Fruit fly (Drosophila melanogaster) whole organism, embryonic: ENCODE data around the gene CG13978.

ENCODE experiments used
- ATbp ChIP-seq: fragments of 200-800 bp; sonication (Bioruptor generic); optimal IDR thresholded peaks from 2 replicates; lab custom pipeline; 2017; ENCODE audit warnings: missing biosample characterization, mild to moderate bottlenecking, missing genetic modification characterization, missing genetic modification reagents
- Atf-2 ChIP-seq: fragments of 200-800 bp; sonication (Bioruptor generic); optimal IDR thresholded peaks from 2 replicates; lab custom pipeline; 2016; ENCODE audit warnings: missing biosample characterization, missing genetic modification characterization
- CG10462 ChIP-seq: fragments of 200-800 bp; sonication (Bioruptor generic); optimal IDR thresholded peaks from 2 replicates; lab custom pipeline; 2016; ENCODE audit warnings: missing biosample characterization, missing genetic modification characterization
- CG11085 ChIP-seq: fragments of 200-800 bp; sonication (Bioruptor generic); IDR thresholded peaks from 2 replicates; pipeline ENCODE4 v1.3.6; 2022; ENCODE audit warnings: missing biosample characterization, missing genetic modification characterization
- CG11695 ChIP-seq: fragments of 200-800 bp; sonication (Bioruptor generic); IDR thresholded peaks from 3 replicates; pipeline ENCODE4 v1.3.6; 2022; ENCODE audit warnings: missing biosample characterization, missing genetic modification characterization
- CG12942 ChIP-seq: fragments of 200-800 bp; sonication (Bioruptor generic); optimal IDR thresholded peaks from 3 replicates; lab custom pipeline; 2016; ENCODE audit warnings: missing biosample characterization, missing genetic modification characterization
- CG14710 ChIP-seq: fragments of 200-800 bp; sonication (Bioruptor generic); optimal IDR thresholded peaks from 3 replicates; lab custom pipeline; 2019; ENCODE audit warnings: missing biosample characterization, mild to moderate bottlenecking, missing genetic modification characterization, moderate library complexity
- CG15269 ChIP-seq: fragments of 200-800 bp; sonication (Bioruptor generic); optimal IDR thresholded peaks from 2 replicates; lab custom pipeline; 2018; ENCODE audit warnings: missing biosample characterization, mild to moderate bottlenecking, missing genetic modification characterization, moderate library complexity
- CG18262 ChIP-seq: fragments of 200-800 bp; optimal IDR thresholded peaks from 3 replicates; lab custom pipeline; 2019; ENCODE audit warnings: missing biosample characterization, mild to moderate bottlenecking, missing genetic modification characterization, moderate library complexity
- CG18599 ChIP-seq: fragments of 200-800 bp; sonication (Bioruptor generic); optimal IDR thresholded peaks from 3 replicates; lab custom pipeline; 2017; ENCODE audit warnings: missing biosample characterization, missing genetic modification characterization, mild to moderate bottlenecking, moderate library complexity, missing genetic modification reagents
- CG2712 ChIP-seq: fragments of 200-800 bp; optimal IDR thresholded peaks from 3 replicates; lab custom pipeline; 2019; ENCODE audit warnings: missing biosample characterization, mild to moderate bottlenecking, missing genetic modification characterization, moderate library complexity
- CG31441 ChIP-seq: fragments of 200-800 bp; sonication (Bioruptor generic); IDR thresholded peaks from 2 replicates; pipeline ENCODE4 v1.3.6; 2022; ENCODE audit warnings: missing biosample characterization, missing genetic modification characterization
- CG34422 ChIP-seq: fragments of 200-800 bp; sonication (Bioruptor generic); IDR thresholded peaks from 3 replicates; pipeline ENCODE4 v1.3.6; 2022; ENCODE audit warnings: missing biosample characterization, missing genetic modification characterization
- CG42726 ChIP-seq: fragments of 200-800 bp; sonication (Bioruptor generic); IDR thresholded peaks from 2 replicates; pipeline ENCODE4 v1.3.6; 2022; ENCODE audit warnings: missing biosample characterization, missing genetic modification characterization; ENCODE audit not compliant: partially characterized antibody
- CG4820 ChIP-seq: fragments of 200-800 bp; sonication (Bioruptor generic); optimal IDR thresholded peaks from 3 replicates; lab custom pipeline; 2016; ENCODE audit warnings: missing biosample characterization, missing genetic modification characterization
- CG6765 ChIP-seq: fragments of 200-800 bp; sonication (Bioruptor generic); optimal IDR thresholded peaks from 3 replicates; lab custom pipeline; 2017; ENCODE audit warnings: missing biosample characterization, mild to moderate bottlenecking, missing genetic modification characterization
- CG8478 ChIP-seq: fragments of >200 bp; optimal IDR thresholded peaks from 2 replicates; lab custom pipeline; 2018
- Camta ChIP-seq: fragments of 200-800 bp; sonication (Bioruptor generic); optimal IDR thresholded peaks from 2 replicates; lab custom pipeline; 2016; ENCODE audit warnings: missing biosample characterization, missing genetic modification characterization
- CoRest ChIP-seq: fragments of 200-800 bp; sonication (Bioruptor generic); optimal IDR thresholded peaks from 3 replicates; lab custom pipeline; 2018; ENCODE audit warnings: missing biosample characterization, mild to moderate bottlenecking, missing genetic modification characterization, moderate library complexity
- D19A ChIP-seq: fragments of 200-800 bp; optimal IDR thresholded peaks from 3 replicates; lab custom pipeline; 2019; ENCODE audit warnings: missing biosample characterization, mild to moderate bottlenecking, missing genetic modification characterization, moderate library complexity
- Ets65A ChIP-seq: fragments of 200-800 bp; sonication (Bioruptor generic); peaks from one replicate; lab custom pipeline; 2016; ENCODE audit warnings: missing biosample characterization, missing genetic modification characterization
- HHEX ChIP-seq: fragments of 200-800 bp; sonication (Bioruptor generic); optimal IDR thresholded peaks from 3 replicates; lab custom pipeline; 2017; ENCODE audit warnings: missing biosample characterization, mild to moderate bottlenecking, missing genetic modification characterization, missing genetic modification reagents
- HmgZ ChIP-seq: fragments of 200-800 bp; sonication (Bioruptor generic); optimal IDR thresholded peaks from 2 replicates; lab custom pipeline; 2018; ENCODE audit warnings: missing biosample characterization, mild to moderate bottlenecking, missing genetic modification characterization
- Meics ChIP-seq: fragments of 200-800 bp; sonication (Bioruptor generic); optimal IDR thresholded peaks from 2 replicates; lab custom pipeline; 2017; ENCODE audit warnings: missing biosample characterization, mild to moderate bottlenecking, missing genetic modification characterization
- Nf-YC ChIP-seq: fragments of 200-800 bp; optimal IDR thresholded peaks from 3 replicates; lab custom pipeline; 2019; ENCODE audit warnings: missing biosample characterization, mild to moderate bottlenecking, missing genetic modification characterization, moderate library complexity
- Opbp ChIP-seq: fragments of 200-800 bp; sonication (Bioruptor generic); IDR thresholded peaks from 3 replicates; pipeline ENCODE4 v1.3.6; 2022; ENCODE audit warnings: missing biosample characterization, missing genetic modification characterization; ENCODE audit not compliant: partially characterized antibody
- Rx ChIP-seq: fragments of 200-800 bp; sonication (Bioruptor generic); IDR thresholded peaks from 2 replicates; pipeline ENCODE4 v1.3.6; 2022; ENCODE audit warnings: missing biosample characterization, missing genetic modification characterization
- Sox100B ChIP-seq: fragments of 200-800 bp; sonication (Bioruptor generic); optimal IDR thresholded peaks from 3 replicates; lab custom pipeline; 2018; ENCODE audit warnings: missing biosample characterization, mild to moderate bottlenecking, missing genetic modification characterization
- Sox102F ChIP-seq: fragments of 200-800 bp; sonication (Bioruptor generic); optimal IDR thresholded peaks from 2 replicates; lab custom pipeline; 2018; ENCODE audit warnings: missing biosample characterization, mild to moderate bottlenecking, missing genetic modification characterization, moderate library complexity
- Tbp ChIP-seq: fragments of >200 bp; optimal IDR thresholded peaks from 2 replicates; lab custom pipeline; 2018; ENCODE audit warnings: missing biosample characterization, missing genetic modification characterization
- Xbp1 ChIP-seq: fragments of 200-800 bp; sonication (Bioruptor generic); optimal IDR thresholded peaks from 3 replicates; lab custom pipeline; 2016; ENCODE audit warnings: missing biosample characterization, mild to moderate bottlenecking, missing genetic modification characterization
- al ChIP-seq: fragments of 200-800 bp; sonication (Bioruptor generic); IDR thresholded peaks from 2 replicates; pipeline ENCODE4 v1.3.6; 2022; ENCODE audit warnings: missing biosample characterization, missing genetic modification characterization
- bsh ChIP-seq, 2 experiments: fragments of 200-800 bp; sonication (Bioruptor generic); optimal IDR thresholded peaks; 2 replicates each; lab custom pipeline; 2017 to 2018; ENCODE audit warnings: mild to moderate bottlenecking in 2 of 2, missing biosample characterization in 2 of 2, missing genetic modification characterization in 2 of 2, moderate library complexity in 1 of 2
- btn ChIP-seq: fragments of 200-800 bp; sonication (Bioruptor generic); optimal IDR thresholded peaks from 2 replicates; lab custom pipeline; 2016; ENCODE audit warnings: missing biosample characterization, missing genetic modification characterization
- cas ChIP-seq: fragments of 200-800 bp; sonication (Bioruptor generic); IDR thresholded peaks from 2 replicates; pipeline ENCODE4 v1.3.6; 2022; ENCODE audit warnings: missing biosample characterization, missing genetic modification characterization
- croc ChIP-seq: fragments of 200-800 bp; sonication (Bioruptor generic); conservative IDR thresholded peaks from 3 replicates; pipeline ENCODE4 v1.3.6; 2022; ENCODE audit warnings: missing biosample characterization, missing genetic modification characterization
- dysf ChIP-seq: fragments of 200-800 bp; sonication (Bioruptor generic); IDR thresholded peaks from 3 replicates; pipeline ENCODE4 v1.3.6; 2022; ENCODE audit warnings: missing biosample characterization, missing genetic modification characterization
- ewg ChIP-seq: fragments of 200-800 bp; sonication (Bioruptor generic); optimal IDR thresholded peaks from 3 replicates; lab custom pipeline; 2017; ENCODE audit warnings: mild to moderate bottlenecking, missing biosample characterization, missing genetic modification reagents, missing genetic modification characterization
- fd96Cb ChIP-seq: fragments of 200-800 bp; sonication (Bioruptor generic); optimal IDR thresholded peaks from 2 replicates; lab custom pipeline; 2018; ENCODE audit warnings: missing biosample characterization, mild to moderate bottlenecking, missing genetic modification characterization, moderate library complexity
- fru ChIP-seq: fragments of >200 bp; optimal IDR thresholded peaks from 2 replicates; lab custom pipeline; 2017
- gem ChIP-seq: fragments of 200-800 bp; sonication (Bioruptor generic); optimal IDR thresholded peaks from 2 replicates; lab custom pipeline; 2019; ENCODE audit warnings: missing biosample characterization, mild to moderate bottlenecking, missing genetic modification characterization, moderate library complexity
- grn ChIP-seq: fragments of 200-800 bp; sonication (Bioruptor generic); optimal IDR thresholded peaks from 3 replicates; lab custom pipeline; 2017; ENCODE audit warnings: missing biosample characterization, missing genetic modification characterization
- h ChIP-seq: fragments of >200 bp; optimal IDR thresholded peaks from 2 replicates; lab custom pipeline; 2017
- insv ChIP-seq, 2 experiments: fragments of 200-800 bp; sonication (Bioruptor generic); optimal IDR thresholded peaks; 3 replicates each; lab custom pipeline; 2016 to 2018; ENCODE audit warnings: missing biosample characterization in 2 of 2, missing genetic modification characterization in 2 of 2
- mirr ChIP-seq: fragments of 200-800 bp; sonication (Bioruptor generic); optimal IDR thresholded peaks from 3 replicates; lab custom pipeline; 2018; ENCODE audit warnings: missing biosample characterization, mild to moderate bottlenecking, missing genetic modification characterization
- nau ChIP-seq: fragments of 200-800 bp; sonication (Bioruptor generic); optimal IDR thresholded peaks from 3 replicates; lab custom pipeline; 2017; ENCODE audit warnings: missing biosample characterization, mild to moderate bottlenecking, missing genetic modification characterization, missing genetic modification reagents
- pho ChIP-seq: fragments of 200-800 bp; sonication (Bioruptor generic); optimal IDR thresholded peaks from 2 replicates; lab custom pipeline; 2016; ENCODE audit warnings: missing biosample characterization, missing genetic modification characterization
- sens ChIP-seq: fragments of 200-800 bp; sonication (Bioruptor generic); peaks from one replicate; lab custom pipeline; 2016; ENCODE audit warnings: missing biosample characterization, missing genetic modification characterization
- sim ChIP-seq: fragments of 200-800 bp; sonication (Bioruptor generic); IDR thresholded peaks from 2 replicates; pipeline ENCODE4 v1.3.6; 2022; ENCODE audit warnings: missing biosample characterization, missing genetic modification characterization
- sisA ChIP-seq: fragments of 200-800 bp; sonication (Bioruptor generic); IDR thresholded peaks from 2 replicates; pipeline ENCODE4 v1.3.6; 2022; ENCODE audit warnings: missing biosample characterization, missing genetic modification characterization
- tll ChIP-seq, 2 experiments: fragments of 200-800 bp in 1 of 2; fragments of >200 bp in 1 of 2; sonication (Bioruptor generic) in 1 of 2; optimal IDR thresholded peaks; 2 replicates each; lab custom pipeline; 2017 to 2019; ENCODE audit warnings: missing biosample characterization in 2 of 2, missing genetic modification characterization in 2 of 2, mild to moderate bottlenecking in 1 of 2, moderate library complexity in 1 of 2

Gene CG13978

dm6 chr3R:27421810-27422209, 42.2 kb upstream of the CG13978 start (continued):
- TF ChIP-seq Nf-YC (tag; lab: Kevin White, UChicago) (no peak), cas (no peak), CG18599 (peak; percentile 48), Xbp1 (GFP tag; lab: Kevin White, UChicago) (peak; percentile 25), D19A (peak; percentile 11), sisA (GFP tag; lab: Robert Waterston, UW) (peak; percentile 29; the same call in 1 of the 2 replicates), CoRest (peak; percentile 23), fd96Cb (tag; lab: Kevin White, UChicago) (peak; percentile 30), CG4820 (GFP tag; lab: Kevin White, UChicago) (peak; percentile 22), CG15269 (tag; lab: Kevin White, UChicago) (peak; percentile 20), CG18262 (tag; lab: Kevin White, UChicago) (peak; percentile 8), tll (GFP tag; optimal IDR thresholded peaks at IDR 0.05; lab: Kevin White, UChicago) (no peak), CG12942 (GFP tag; lab: Kevin White, UChicago) (no peak), Ets65A (GFP tag; lab: Kevin White, UChicago) (peak; percentile 78), al (GFP tag; lab: Robert Waterston, UW) (0 out of 2 replicates have a peak, but pooled peaks have one; percentile 6), CG31441 (GFP tag; lab: Robert Waterston, UW) (peak; percentile 34; the same call in 1 of the 2 replicates)

- peak; percentile 30 for TF ChIP-seq Sox102F (GFP tag; lab: Kevin White, UChicago)
- peak; percentile 58 for TF ChIP-seq gem (tag; lab: Kevin White, UChicago)
- TF ChIP-seq ATbp = no peak
- TF ChIP-seq mirr (GFP tag; lab: Kevin White, UChicago) = no peak
- no peak for TF ChIP-seq fru
- TF ChIP-seq nau (GFP tag; lab: Kevin White, UChicago) = peak; percentile 6
- TF ChIP-seq tll (GFP tag; optimal IDR thresholded peaks at IDR 0.05; lab: Kevin White, UChicago) = no peak
- no peak for TF ChIP-seq HHEX (GFP tag; lab: Kevin White, UChicago)
- peak; percentile 57 for TF ChIP-seq CG2712 (tag; lab: Kevin White, UChicago)
- no peak for TF ChIP-seq CG8478 (lab: Kevin White, UChicago)
- TF ChIP-seq Opbp (GFP tag; lab: Robert Waterston, UW) = no peak
- peak; percentile 49 for TF ChIP-seq Meics (GFP tag; lab: Kevin White, UChicago)
- no peak for TF ChIP-seq croc (GFP tag; lab: Robert Waterston, UW)
- peak; percentile 74 for TF ChIP-seq sens (GFP tag; lab: Kevin White, UChicago)
- TF ChIP-seq CG6765 (GFP tag; lab: Kevin White, UChicago) = no peak
- no peak for TF ChIP-seq Atf-2 (GFP tag; lab: Kevin White, UChicago)
- TF ChIP-seq HmgZ (tag; lab: Kevin White, UChicago) = no peak
- peak; percentile 23 for TF ChIP-seq ewg (GFP tag; lab: Kevin White, UChicago)
- TF ChIP-seq pho (GFP tag; lab: Kevin White, UChicago) = no peak
- TF ChIP-seq CG42726 (GFP tag; lab: Robert Waterston, UW) = no peak
- peak in 1 of 2 experiments; percentile 57 for TF ChIP-seq bsh (GFP tag; optimal IDR thresholded peaks at IDR 0.05; lab: Kevin White, UChicago)
- TF ChIP-seq Rx (GFP tag; lab: Robert Waterston, UW) = no peak
- TF ChIP-seq Sox100B = peak; percentile 16
- TF ChIP-seq Tbp (GFP tag; lab: Kevin White, UChicago) = no peak
- no peak for TF ChIP-seq CG11085
- peak; percentile 50 for TF ChIP-seq CG18262 (tag; lab: Kevin White, UChicago)
- peak; percentile 40; the same call in 1 of the 3 replicates for TF ChIP-seq CG11695 (GFP tag; lab: Robert Waterston, UW)
- no peak for TF ChIP-seq al (GFP tag; lab: Robert Waterston, UW)
- no peak for TF ChIP-seq CG34422 (GFP tag; lab: Robert Waterston, UW)
- no peak for TF ChIP-seq Camta
- TF ChIP-seq btn (GFP tag; lab: Kevin White, UChicago) = no peak
- no peak for TF ChIP-seq grn
- TF ChIP-seq CG10462 = no peak
- no peak for TF ChIP-seq insv (GFP tag; optimal IDR thresholded peaks at IDR 0.05; lab: Kevin White, UChicago)
- peak; percentile 18 for TF ChIP-seq CG14710 (tag; lab: Kevin White, UChicago)
- TF ChIP-seq sim (GFP tag; lab: Robert Waterston, UW) = no peak
- TF ChIP-seq h (lab: Kevin White, UChicago) = no peak
- peak; percentile 63; the same call in 2 of the 3 replicates for TF ChIP-seq dysf (GFP tag; lab: Robert Waterston, UW)
Observed at dm6 chr3R:27426702-27427101, 37.3 kb upstream of the CG13978 start.
